Fruit fly (Drosophila melanogaster) whole organism, embryonic: ENCODE data around the gene Dlip1.

Experiments
- Atf-2 ChIP-seq: fragments of 200-800 bp; sonication (Bioruptor generic); optimal IDR thresholded peaks from 2 replicates; lab custom pipeline; 2016; ENCODE audit warnings: missing biosample characterization, missing genetic modification characterization
- CG10274 ChIP-seq: fragments of 200-800 bp; sonication (Bioruptor generic); optimal IDR thresholded peaks from 3 replicates; lab custom pipeline; 2017; ENCODE audit warnings: missing biosample characterization, mild to moderate bottlenecking, missing genetic modification characterization
- CG10321 ChIP-seq: fragments of 200-800 bp; sonication (Bioruptor generic); IDR thresholded peaks from 2 replicates; pipeline ENCODE4 v1.3.6; 2022; ENCODE audit warnings: missing biosample characterization, missing genetic modification characterization
- CG10462 ChIP-seq: fragments of 200-800 bp; sonication (Bioruptor generic); optimal IDR thresholded peaks from 2 replicates; lab custom pipeline; 2016; ENCODE audit warnings: missing biosample characterization, missing genetic modification characterization
- CG13894 ChIP-seq: fragments of 200-800 bp; sonication (Bioruptor generic); optimal IDR thresholded peaks from 3 replicates; lab custom pipeline; 2018; ENCODE audit warnings: missing biosample characterization, mild to moderate bottlenecking, missing genetic modification characterization, moderate library complexity
- CG14014 ChIP-seq: fragments of 200-800 bp; sonication (Bioruptor generic); IDR thresholded peaks from 2 replicates; pipeline ENCODE4 v1.3.6; 2022; ENCODE audit warnings: missing biosample characterization, missing genetic modification characterization
- CG15269 ChIP-seq: fragments of 200-800 bp; sonication (Bioruptor generic); optimal IDR thresholded peaks from 2 replicates; lab custom pipeline; 2018; ENCODE audit warnings: missing biosample characterization, mild to moderate bottlenecking, missing genetic modification characterization, moderate library complexity
- CG1602 ChIP-seq: fragments of 200-800 bp; sonication (Bioruptor generic); optimal IDR thresholded peaks from 3 replicates; lab custom pipeline; 2016; ENCODE audit warnings: missing biosample characterization, missing genetic modification characterization
- CG1792 ChIP-seq: fragments of 200-800 bp; sonication (Bioruptor generic); optimal IDR thresholded peaks from 2 replicates; lab custom pipeline; 2016; ENCODE audit warnings: missing biosample characterization, missing genetic modification characterization
- CG1832 ChIP-seq: fragments of 200-800 bp; sonication (Bioruptor generic); optimal IDR thresholded peaks from 2 replicates; lab custom pipeline; 2017; ENCODE audit warnings: missing biosample characterization, mild to moderate bottlenecking, missing genetic modification characterization, inconsistent platforms
- CG2199 ChIP-seq: fragments of 200-800 bp; sonication (Bioruptor generic); IDR thresholded peaks from 3 replicates; pipeline ENCODE4 v1.3.6; 2022; ENCODE audit warnings: missing biosample characterization, missing genetic modification characterization
- CG30403 ChIP-seq: fragments of 200-800 bp; sonication (Bioruptor generic); optimal IDR thresholded peaks from 3 replicates; lab custom pipeline; 2016; ENCODE audit warnings: missing biosample characterization, missing genetic modification characterization
- CG3065 ChIP-seq: fragments of 200-800 bp; sonication (Bioruptor generic); optimal IDR thresholded peaks from 2 replicates; lab custom pipeline; 2016; ENCODE audit warnings: missing biosample characterization, missing genetic modification characterization
- CG31388 ChIP-seq: fragments of 200-800 bp; sonication (Bioruptor generic); optimal IDR thresholded peaks from 2 replicates; lab custom pipeline; 2016; ENCODE audit warnings: missing biosample characterization, missing genetic modification characterization
- CG32767 ChIP-seq: fragments of 200-800 bp; sonication (Bioruptor generic); IDR thresholded peaks from 2 replicates; pipeline ENCODE4 v1.3.6; 2022; ENCODE audit warnings: missing biosample characterization, missing genetic modification characterization
- CG34224 ChIP-seq: fragments of 200-800 bp; sonication (Bioruptor generic); IDR thresholded peaks from 3 replicates; pipeline ENCODE4 v1.3.6; 2022; ENCODE audit warnings: missing biosample characterization, missing genetic modification characterization; ENCODE audit not compliant: partially characterized antibody
- CG4730 ChIP-seq: fragments of 200-800 bp; sonication (Bioruptor generic); IDR thresholded peaks from 2 replicates; pipeline ENCODE4 v1.3.6; 2022; ENCODE audit warnings: missing biosample characterization, missing genetic modification characterization
- CG6254 ChIP-seq: fragments of 200-800 bp; sonication (Bioruptor generic); optimal IDR thresholded peaks from 3 replicates; lab custom pipeline; 2017; ENCODE audit warnings: mild to moderate bottlenecking, missing biosample characterization, missing genetic modification reagents, missing genetic modification characterization
- CG6854 ChIP-seq: fragments of 200-800 bp; sonication (Bioruptor generic); optimal IDR thresholded peaks from 3 replicates; lab custom pipeline; 2017; ENCODE audit warnings: missing biosample characterization, mild to moderate bottlenecking, missing genetic modification characterization
- CG8924 ChIP-seq: fragments of 200-800 bp; optimal IDR thresholded peaks from 3 replicates; lab custom pipeline; 2019; ENCODE audit warnings: missing biosample characterization, mild to moderate bottlenecking, missing genetic modification characterization, moderate library complexity
- CG9215 ChIP-seq: fragments of 200-800 bp; sonication (Bioruptor generic); IDR thresholded peaks from 2 replicates; pipeline ENCODE4 v1.3.6; 2022; ENCODE audit warnings: missing biosample characterization, missing genetic modification characterization
- Dip2 ChIP-seq: fragments of 200-800 bp; sonication (Bioruptor generic); IDR thresholded peaks from 2 replicates; pipeline ENCODE4 v1.3.6; 2022; ENCODE audit warnings: missing biosample characterization, missing genetic modification characterization
- Fer3 ChIP-seq: fragments of 200-800 bp; sonication (Bioruptor generic); optimal IDR thresholded peaks from 2 replicates; lab custom pipeline; 2018; ENCODE audit warnings: missing biosample characterization, mild to moderate bottlenecking, missing genetic modification characterization, moderate library complexity
- Gsc ChIP-seq: fragments of 200-800 bp; sonication (Bioruptor generic); IDR thresholded peaks from 2 replicates; pipeline ENCODE4 v1.3.6; 2022; ENCODE audit warnings: missing biosample characterization, missing genetic modification characterization
- HmgZ ChIP-seq: fragments of 200-800 bp; sonication (Bioruptor generic); optimal IDR thresholded peaks from 2 replicates; lab custom pipeline; 2018; ENCODE audit warnings: missing biosample characterization, mild to moderate bottlenecking, missing genetic modification characterization
- Hr78 ChIP-seq, 2 experiments: fragments of 200-800 bp in 1 of 2; fragments of >200 bp in 1 of 2; sonication (Bioruptor generic) in 1 of 2; optimal IDR thresholded peaks; 2 replicates each; lab custom pipeline; 2017 to 2019; ENCODE audit warnings: missing biosample characterization in 2 of 2, missing genetic modification characterization in 2 of 2, mild to moderate bottlenecking in 1 of 2, moderate library complexity in 1 of 2
- Lpt ChIP-seq: fragments of >200 bp; optimal IDR thresholded peaks from 2 replicates; lab custom pipeline; 2018; ENCODE audit warnings: missing biosample characterization, missing genetic modification characterization
- Mad ChIP-seq: fragments of 200-800 bp; sonication (Bioruptor generic); optimal IDR thresholded peaks from 2 replicates; lab custom pipeline; 2016; ENCODE audit warnings: missing biosample characterization, missing genetic modification characterization
- Myb ChIP-seq: fragments of 200-800 bp; sonication (Bioruptor generic); optimal IDR thresholded peaks from 2 replicates; lab custom pipeline; 2016; ENCODE audit warnings: missing biosample characterization, missing genetic modification characterization
- NC2β ChIP-seq: fragments of 200-800 bp; sonication (Bioruptor generic); optimal IDR thresholded peaks from 2 replicates; lab custom pipeline; 2016; ENCODE audit warnings: missing biosample characterization, missing genetic modification characterization
- Ravus ChIP-seq: fragments of 200-800 bp; sonication (Bioruptor generic); IDR thresholded peaks from 2 replicates; pipeline ENCODE4 v1.3.6; 2022; ENCODE audit warnings: missing biosample characterization, missing genetic modification characterization
- Scr ChIP-seq: fragments of 200-800 bp; sonication (Bioruptor generic); IDR thresholded peaks from 2 replicates; pipeline ENCODE4 v1.3.6; 2022; ENCODE audit warnings: missing biosample characterization, missing genetic modification characterization; ENCODE audit not compliant: partially characterized antibody
- Sox102F ChIP-seq: fragments of 200-800 bp; sonication (Bioruptor generic); optimal IDR thresholded peaks from 2 replicates; lab custom pipeline; 2018; ENCODE audit warnings: missing biosample characterization, mild to moderate bottlenecking, missing genetic modification characterization, moderate library complexity
- bsh ChIP-seq, 2 experiments: fragments of 200-800 bp; sonication (Bioruptor generic); optimal IDR thresholded peaks; 2 replicates each; lab custom pipeline; 2017 to 2018; ENCODE audit warnings: mild to moderate bottlenecking in 2 of 2, missing biosample characterization in 2 of 2, missing genetic modification characterization in 2 of 2, moderate library complexity in 1 of 2
- crol ChIP-seq: fragments of 200-800 bp; sonication (Bioruptor generic); IDR thresholded peaks from 2 replicates; pipeline ENCODE4 v1.3.6; 2022; ENCODE audit warnings: missing biosample characterization, missing genetic modification characterization
- dmrt11E ChIP-seq: fragments of 200-800 bp; sonication (Bioruptor generic); optimal IDR thresholded peaks from 3 replicates; lab custom pipeline; 2018; ENCODE audit warnings: missing biosample characterization, mild to moderate bottlenecking, missing genetic modification characterization, moderate library complexity
- dysf ChIP-seq: fragments of 200-800 bp; sonication (Bioruptor generic); IDR thresholded peaks from 3 replicates; pipeline ENCODE4 v1.3.6; 2022; ENCODE audit warnings: missing biosample characterization, missing genetic modification characterization
- gsb-n ChIP-seq: fragments of 200-800 bp; sonication (Bioruptor generic); optimal IDR thresholded peaks from 3 replicates; lab custom pipeline; 2018; ENCODE audit warnings: missing biosample characterization, mild to moderate bottlenecking, missing genetic modification characterization
- hb ChIP-seq: fragments of 200-800 bp; sonication (Bioruptor generic); IDR thresholded peaks from 3 replicates; pipeline ENCODE4 v1.3.6; 2022; ENCODE audit warnings: missing biosample characterization, missing genetic modification characterization; ENCODE audit not compliant: partially characterized antibody
- jigr1 ChIP-seq: fragments of 200-800 bp; sonication (Bioruptor generic); IDR thresholded peaks from 3 replicates; pipeline ENCODE4 v1.3.6; 2022; ENCODE audit warnings: missing biosample characterization, missing genetic modification characterization
- jumu ChIP-seq: fragments of 200-800 bp; sonication (Bioruptor generic); optimal IDR thresholded peaks from 3 replicates; lab custom pipeline; 2016; ENCODE audit warnings: missing biosample characterization, missing genetic modification characterization
- knrl ChIP-seq: fragments of 200-800 bp; sonication (Bioruptor generic); IDR thresholded peaks from 3 replicates; pipeline ENCODE4 v1.3.6; 2022; ENCODE audit warnings: missing biosample characterization, missing genetic modification characterization; ENCODE audit not compliant: partially characterized antibody
- maf-S ChIP-seq: fragments of 200-800 bp; sonication (Bioruptor generic); optimal IDR thresholded peaks from 2 replicates; lab custom pipeline; 2016; ENCODE audit warnings: missing biosample characterization, missing genetic modification characterization
- mirr ChIP-seq: fragments of 200-800 bp; sonication (Bioruptor generic); optimal IDR thresholded peaks from 3 replicates; lab custom pipeline; 2018; ENCODE audit warnings: missing biosample characterization, mild to moderate bottlenecking, missing genetic modification characterization
- odd ChIP-seq: fragments of 200-800 bp; sonication (Bioruptor generic); optimal IDR thresholded peaks from 2 replicates; lab custom pipeline; 2017; ENCODE audit warnings: missing biosample characterization, mild to moderate bottlenecking, missing genetic modification characterization
- otp ChIP-seq: fragments of 200-800 bp; sonication (Bioruptor generic); IDR thresholded peaks from 3 replicates; pipeline ENCODE4, ENCODE4 v1.3.6; 2022; ENCODE audit warnings: missing biosample characterization, missing genetic modification characterization
- psq ChIP-seq: fragments of 200-800 bp; sonication (Bioruptor generic); optimal IDR thresholded peaks from 2 replicates; lab custom pipeline; 2017; ENCODE audit warnings: missing biosample characterization, missing genetic modification characterization
- ranshi ChIP-seq: fragments of 200-800 bp; sonication (Bioruptor generic); IDR thresholded peaks from 2 replicates; pipeline ENCODE4 v1.3.6; 2022; ENCODE audit warnings: missing biosample characterization, missing genetic modification characterization
- row ChIP-seq: fragments of 200-800 bp; sonication (Bioruptor generic); IDR thresholded peaks from 3 replicates; pipeline ENCODE4 v1.3.6; 2022; ENCODE audit warnings: missing biosample characterization, missing genetic modification characterization
- trh ChIP-seq: fragments of 200-800 bp; sonication (Bioruptor generic); optimal IDR thresholded peaks from 2 replicates; lab custom pipeline; 2016; ENCODE audit warnings: missing biosample characterization, missing genetic modification characterization
- zfh1 ChIP-seq: fragments of 200-800 bp; sonication (Bioruptor generic); IDR thresholded peaks from 3 replicates; pipeline ENCODE4 v1.3.6; 2022; ENCODE audit warnings: missing biosample characterization, missing genetic modification characterization

Gene Dlip1

DNA sequence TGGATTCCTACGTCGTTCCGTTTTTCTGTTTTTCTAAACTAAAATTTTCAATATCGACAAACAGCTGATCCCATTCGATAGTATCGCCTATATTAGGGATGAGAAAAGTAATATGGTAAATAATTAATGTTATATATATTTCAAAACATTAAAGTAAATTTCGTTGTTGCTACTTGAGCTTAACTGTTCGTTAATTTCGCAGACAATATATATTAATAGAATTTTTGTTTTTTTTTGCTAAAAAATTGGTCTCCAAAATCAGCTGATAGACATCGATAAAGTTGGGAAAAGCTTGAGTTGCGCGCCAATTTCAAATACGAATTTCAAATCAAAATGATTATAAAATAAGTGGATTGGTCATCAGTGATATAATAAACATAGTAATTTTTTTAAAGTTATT is 37.9 kb downstream of the Dlip1 start, which contains the start of gene CG12118 (continued):
- peak; percentile 46 for TF ChIP-seq NC2β (GFP tag; lab: Kevin White, UChicago)
- no peak; the same call in 1 of the 2 replicates for TF ChIP-seq Ravus (GFP tag; lab: Robert Waterston, UW)
- TF ChIP-seq CG1832, result no peak
- TF ChIP-seq odd (GFP tag; lab: Kevin White, UChicago), result peak; percentile 43
- TF ChIP-seq CG34224 (GFP tag; lab: Robert Waterston, UW), result peak; percentile 91
- TF ChIP-seq Lpt (GFP tag; lab: Kevin White, UChicago), result no peak
- no peak for TF ChIP-seq mirr (GFP tag; lab: Kevin White, UChicago)
- TF ChIP-seq CG8924 (tag; lab: Kevin White, UChicago), result peak; percentile 63
- TF ChIP-seq CG14014 (GFP tag; lab: Robert Waterston, UW), result peak; percentile 52; the same call in 1 of the 2 replicates
- TF ChIP-seq ranshi (GFP tag; lab: Robert Waterston, UW), result peak; percentile 75
- TF ChIP-seq Myb (GFP tag; lab: Kevin White, UChicago), result peak; percentile 30
- TF ChIP-seq trh, result peak; percentile 79
- TF ChIP-seq CG1792 (GFP tag; lab: Kevin White, UChicago), result no peak
- TF ChIP-seq CG3065 (GFP tag; lab: Kevin White, UChicago), result peak; percentile 59
- TF ChIP-seq jumu, result no peak
- no peak for TF ChIP-seq CG10274 (GFP tag; lab: Kevin White, UChicago)
- TF ChIP-seq CG6854 (GFP tag; lab: Kevin White, UChicago), result no peak
- peak; percentile 80 for TF ChIP-seq dmrt11E (tag; lab: Kevin White, UChicago)
- peak; percentile 56 for TF ChIP-seq gsb-n (tag; lab: Kevin White, UChicago)
- TF ChIP-seq crol (GFP tag; lab: Robert Waterston, UW), result no peak
- TF ChIP-seq maf-S (GFP tag; lab: Kevin White, UChicago), result peak; percentile 32
- TF ChIP-seq CG31388, result peak; percentile 42
- peak; percentile 87 for TF ChIP-seq Sox102F (GFP tag; lab: Kevin White, UChicago)
- TF ChIP-seq CG4730 (GFP tag; lab: Robert Waterston, UW), result peak; percentile 59; the same call in 1 of the 2 replicates
- peak; percentile 53; the same call in 2 of the 3 replicates for TF ChIP-seq dysf (GFP tag; lab: Robert Waterston, UW)
- no peak for TF ChIP-seq Hr78 (GFP tag; optimal IDR thresholded peaks at IDR 0.05; lab: Kevin White, UChicago)
- peak; percentile 9 for TF ChIP-seq Atf-2 (GFP tag; lab: Kevin White, UChicago)
- TF ChIP-seq CG2199, result no peak
- TF ChIP-seq CG9215 (GFP tag; lab: Robert Waterston, UW), result peak; percentile 60
- TF ChIP-seq CG13894 (tag; lab: Kevin White, UChicago), result peak; percentile 75
- TF ChIP-seq CG15269 (tag; lab: Kevin White, UChicago), result peak; percentile 75
- TF ChIP-seq HmgZ (tag; lab: Kevin White, UChicago), result peak; percentile 42
- peak; percentile 73; the same call in 2 of the 3 replicates for TF ChIP-seq otp (GFP tag; lab: Robert Waterston, UW)
- peak; percentile 91 for TF ChIP-seq row (GFP tag; lab: Robert Waterston, UW)
- no peak for TF ChIP-seq jigr1 (GFP tag; lab: Robert Waterston, UW)
- peak; percentile 83 for TF ChIP-seq CG1602 (GFP tag; lab: Kevin White, UChicago)
- TF ChIP-seq CG6254 (GFP tag; lab: Kevin White, UChicago), result peak; percentile 41
- peak; percentile 92 for TF ChIP-seq CG30403 (GFP tag; lab: Kevin White, UChicago)
- peak; percentile 30 for TF ChIP-seq psq
- TF ChIP-seq CG10462 (GFP tag; lab: Kevin White, UChicago), result peak; percentile 72
- no peak for TF ChIP-seq Dip2 (GFP tag; lab: Robert Waterston, UW)
- TF ChIP-seq Scr, result peak; percentile 95
- TF ChIP-seq CG10321 (GFP tag; lab: Robert Waterston, UW), result peak; percentile 56; the same call in 1 of the 2 replicates
- peak in 1 of 2 experiments; percentile 84 for TF ChIP-seq bsh (GFP tag; optimal IDR thresholded peaks at IDR 0.05; lab: Kevin White, UChicago)
- TF ChIP-seq Gsc (GFP tag; lab: Robert Waterston, UW), result no peak
- peak; percentile 93 for TF ChIP-seq knrl (GFP tag; lab: Robert Waterston, UW)
- peak; percentile 89 for TF ChIP-seq zfh1 (GFP tag; lab: Robert Waterston, UW)
- peak; percentile 84 for TF ChIP-seq hb (GFP tag; lab: Robert Waterston, UW)
- TF ChIP-seq Fer3, result peak; percentile 75
- TF ChIP-seq CG32767 (GFP tag; lab: Robert Waterston, UW), result peak; percentile 68; the same call in 1 of the 2 replicates
- peak; percentile 74 for TF ChIP-seq Mad (GFP tag; lab: Kevin White, UChicago)
